Worm (Caenorhabditis elegans): Measurements from ENCODE around the gene Y17G7B.20.

ce11 chrII:11972266-11972665 is 7.4 kb downstream of the Y17G7B.20 start:
- no peak for TF ChIP-seq lir-3 (tag; optimal IDR thresholded peaks at IDR 0.05; ENCODE audit: poor library complexity)
- no peak for TF ChIP-seq elt-2 (tag; optimal IDR thresholded peaks at IDR 0.05)
- TF ChIP-seq fkh-10 (GFP tag; optimal IDR thresholded peaks at IDR 0.05): no peak
- no peak for TF ChIP-seq dpl-1 (GFP tag; optimal IDR thresholded peaks at IDR 0.05)
- TF ChIP-seq unc-86 (tag; optimal IDR thresholded peaks at IDR 0.05): no peak
- no peak for TF ChIP-seq lsy-2 (tag; optimal IDR thresholded peaks at IDR 0.05)
- TF ChIP-seq lin-15B (tag; optimal IDR thresholded peaks at IDR 0.05): no peak
- TF ChIP-seq zag-1 (tag; optimal IDR thresholded peaks at IDR 0.05): no peak
- no peak for TF ChIP-seq nhr-12 (tag; optimal IDR thresholded peaks at IDR 0.05)
- no peak for TF ChIP-seq grh-1 (GFP tag; IDR thresholded peaks at IDR 0.05)
- no peak for TF ChIP-seq zip-4 (GFP tag; optimal IDR thresholded peaks at IDR 0.05)
- no peak for TF ChIP-seq nhr-28 (tag; optimal IDR thresholded peaks at IDR 0.05)

Measured in whole organism, L1 larva.